Worm (Caenorhabditis elegans): Measurements from ENCODE around the gene F07H5.10.

F07H5.10 gene

ce11 chrII:8817225-8817624, 8.8 kb upstream of the F07H5.10 start:
- TF ChIP-seq Y116A8C.19 (tag; optimal IDR thresholded peaks at IDR 0.05; ENCODE audit: borderline replicate concordance) (no peak), egl-13 (tag; optimal IDR thresholded peaks at IDR 0.05) (no peak), tlp-1 (tag; optimal IDR thresholded peaks at IDR 0.05) (no peak), C04F5.9 (tag; optimal IDR thresholded peaks at IDR 0.05) (no peak), fkh-10 (GFP tag; optimal IDR thresholded peaks at IDR 0.05) (no peak), mep-1 (tag; optimal IDR thresholded peaks at IDR 0.05) (no peak), zag-1 (tag; optimal IDR thresholded peaks at IDR 0.05) (no peak), grh-1 (GFP tag; IDR thresholded peaks at IDR 0.05) (no peak), ceh-82 (tag; optimal IDR thresholded peaks at IDR 0.05) (no peak), sox-4 (tag; optimal IDR thresholded peaks at IDR 0.05) (no peak), snpc-4 (tag; optimal IDR thresholded peaks at IDR 0.05) (no peak), nhr-11 (tag; optimal IDR thresholded peaks at IDR 0.05) (no peak), lin-15B (tag; optimal IDR thresholded peaks at IDR 0.05) (no peak), nhr-28 (tag; optimal IDR thresholded peaks at IDR 0.05) (no peak), swsn-7 (tag; optimal IDR thresholded peaks at IDR 0.05) (no peak), ceh-90 (tag; optimal IDR thresholded peaks at IDR 0.05) (no peak), hpl-2 (GFP tag; optimal IDR thresholded peaks at IDR 0.05) (peak; percentile 15), zip-4 (GFP tag; optimal IDR thresholded peaks at IDR 0.05) (no peak), efl-3 (GFP tag; optimal IDR thresholded peaks at IDR 0.05) (no peak), hlh-4 (tag; optimal IDR thresholded peaks at IDR 0.05) (no peak), sup-37 (GFP tag; optimal IDR thresholded peaks at IDR 0.05) (no peak), jun-1 (tag; optimal IDR thresholded peaks at IDR 0.05) (no peak), dpl-1 (GFP tag; optimal IDR thresholded peaks at IDR 0.05) (no peak), nhr-85 (tag) (peak; percentile 74), ztf-11 (tag; optimal IDR thresholded peaks at IDR 0.05) (no peak), nhr-12 (tag; optimal IDR thresholded peaks at IDR 0.05) (no peak), nhr-71 (tag; optimal IDR thresholded peaks at IDR 0.05) (peak; percentile 58), ceh-8 (GFP tag; optimal IDR thresholded peaks at IDR 0.05) (no peak), blmp-1 (tag; optimal IDR thresholded peaks at IDR 0.05) (peak; percentile 32), mab-9 (GFP tag; IDR thresholded peaks at IDR 0.05) (0 out of 2 replicates have a peak, but pooled peaks have one; percentile 10), C16A3.4 (tag; optimal IDR thresholded peaks at IDR 0.05) (peak; percentile 28), lin-35 (GFP tag; optimal IDR thresholded peaks at IDR 0.05) (peak in 1 of 2 experiments; percentile 32), nhr-19 (GFP tag; conservative IDR thresholded peaks at IDR 0.05) (peak; percentile 42), snu-23 (GFP tag; optimal IDR thresholded peaks at IDR 0.05) (peak; percentile 63), nhr-20 (tag; optimal IDR thresholded peaks at IDR 0.05) (peak; percentile 46), mdl-1 (tag; optimal IDR thresholded peaks at IDR 0.05) (no peak), mef-2 (tag; optimal IDR thresholded peaks at IDR 0.05) (no peak), lsy-2 (tag; optimal IDR thresholded peaks at IDR 0.05) (peak in 1 of 2 experiments; percentile 24), nhr-76 (tag; optimal IDR thresholded peaks at IDR 0.05) (no peak), ets-5 (GFP tag; IDR thresholded peaks at IDR 0.05) (no peak), C34B4.2 (tag; optimal IDR thresholded peaks at IDR 0.05) (no peak), isw-1 (GFP tag; IDR thresholded peaks at IDR 0.05) (no peak), efl-1 (optimal IDR thresholded peaks at IDR 0.05) (no peak), efl-1 (GFP tag; optimal IDR thresholded peaks at IDR 0.05 in 1 of 2) (peak in 1 of 2 experiments; percentile 49), irx-1 (tag; optimal IDR thresholded peaks at IDR 0.05) (no peak), aha-1 (tag; optimal IDR thresholded peaks at IDR 0.05) (no peak), fkh-8 (tag; optimal IDR thresholded peaks at IDR 0.05) (no peak), xbp-1 (tag; optimal IDR thresholded peaks at IDR 0.05) (no peak), lin-13 (GFP tag; optimal IDR thresholded peaks at IDR 0.05) (no peak), lin-39 (tag; optimal IDR thresholded peaks at IDR 0.05) (no peak), unc-130 (tag; optimal IDR thresholded peaks at IDR 0.05) (no peak), lir-3 (tag; optimal IDR thresholded peaks at IDR 0.05; ENCODE audit: poor library complexity) (peak; percentile 14), sptf-1 (tag; optimal IDR thresholded peaks at IDR 0.05) (no peak), unc-62 (GFP tag; optimal IDR thresholded peaks at IDR 0.05) (no peak), alr-1 (tag; optimal IDR thresholded peaks at IDR 0.05; ENCODE audit: borderline replicate concordance) (no peak)
